Worm (Caenorhabditis elegans) whole organism, early embryonic: ENCODE measurements around the gene C03H5.6.
"Not testable (repeated sequence)": the region's sequence is repeated elsewhere in the genome, so short reads cannot be mapped to it uniquely, and the experiment has no call there.

Experiments used
- aly-1 ChIP-seq: sonication (generic microtip); optimal IDR thresholded peaks from 2 replicates; lab custom pipeline; 2016; ENCODE audit warnings: missing genetic modification characterization, missing compliant biosample characterization
- ama-1 ChIP-seq: fragments of 150-350 bp; optimal IDR thresholded peaks from 2 replicates; lab custom pipeline; 2014
- ceh-36 ChIP-seq: sonication (generic microtip); optimal IDR thresholded peaks from 2 replicates; lab custom pipeline; 2016; ENCODE audit warnings: missing genetic modification characterization, inconsistent platforms, missing compliant biosample characterization
- flt-1 ChIP-seq: fragments of 200-800 bp; sonication (Bioruptor generic); IDR thresholded peaks from 2 replicates; pipeline ENCODE4 v1.3.6; 2022; ENCODE audit warnings: missing genetic modification characterization, missing compliant biosample characterization

- not testable (repeated sequence) for TF ChIP-seq ceh-36 (tag; lab: Kevin White, UChicago); flt-1 (GFP tag; lab: Robert Waterston, UW); ama-1 (lab: Kevin White, UChicago); aly-1 (tag; lab: Kevin White, UChicago)
Observed at ce11 chrII:441102-441501, 41.9 kb upstream of the C03H5.6 start, which contains the start of gene C24H12.1.
